Worm (Caenorhabditis elegans): ENCODE data around the gene K11H12.6.

The K11H12.6 gene

ce11 chrIV:670455-670854 is 3.4 kb downstream of the K11H12.6 start, which contains the start of gene K11H12.11:
Gene K11H12.11 (minus strand): TSS chrIV:670555.
- no peak for TF ChIP-seq T23F11.4 (GFP tag; optimal IDR thresholded peaks at IDR 0.05)
- no peak for TF ChIP-seq mec-3 (tag; optimal IDR thresholded peaks at IDR 0.05; ENCODE audit: borderline replicate concordance)
- no peak for TF ChIP-seq rnt-1 (tag; optimal IDR thresholded peaks at IDR 0.05)
- no peak for TF ChIP-seq ceh-2 (tag; optimal IDR thresholded peaks at IDR 0.05)
- TF ChIP-seq gmeb-2 (tag; optimal IDR thresholded peaks at IDR 0.05), result no peak
- TF ChIP-seq nhr-232 (tag; optimal IDR thresholded peaks at IDR 0.05), result no peak
- no peak for TF ChIP-seq ref-2 (tag; optimal IDR thresholded peaks at IDR 0.05)
- TF ChIP-seq ttx-3 (tag; optimal IDR thresholded peaks at IDR 0.05), result no peak

ce11 chrIV:673313-673712 is 6.2 kb downstream of the K11H12.6 start, which contains the start of gene K11H12.3:
Gene K11H12.3 (minus strand): TSS chrIV:673480.
- TF ChIP-seq unc-55 (GFP tag; optimal IDR thresholded peaks at IDR 0.05), result no peak
- no peak for TF ChIP-seq npax-4 (tag; optimal IDR thresholded peaks at IDR 0.05)
- TF ChIP-seq ceh-22 (tag; optimal IDR thresholded peaks at IDR 0.05), result no peak
- TF ChIP-seq pha-4 (tag; optimal IDR thresholded peaks at IDR 0.05), result no peak
- no peak for TF ChIP-seq syd-9 (tag; optimal IDR thresholded peaks at IDR 0.05)
- no peak for TF ChIP-seq ztf-16 (tag; optimal IDR thresholded peaks at IDR 0.05)
- no peak for TF ChIP-seq dmd-4 (tag; optimal IDR thresholded peaks at IDR 0.05; ENCODE audit: borderline replicate concordance)
- no peak for TF ChIP-seq ceh-31 (tag; optimal IDR thresholded peaks at IDR 0.05)
- TF ChIP-seq dve-1 (tag; optimal IDR thresholded peaks at IDR 0.05), result no peak
- no peak for TF ChIP-seq K02D7.2 (tag; optimal IDR thresholded peaks at IDR 0.05)
- TF ChIP-seq ahr-1 (tag; optimal IDR thresholded peaks at IDR 0.05), result no peak
- no peak for TF ChIP-seq nfya-1 (tag; optimal IDR thresholded peaks at IDR 0.05)

ce11 chrIV:675471-676159 is 8.5 kb downstream of the K11H12.6 start, which contains the start of the genes K11H12.4 and K11H12.10:
Gene K11H12.4 (minus strand): TSS chrIV:675883.
Gene K11H12.10 (plus strand): TSS chrIV:676075.
- TF ChIP-seq Y22D7AL.16 (tag; optimal IDR thresholded peaks at IDR 0.05), result no peak
- TF ChIP-seq ceh-45 (GFP tag; IDR thresholded peaks at IDR 0.05), result no peak
- TF ChIP-seq ceh-2 (tag; optimal IDR thresholded peaks at IDR 0.05), result no peak

- TF ChIP-seq nhr-232 (tag; optimal IDR thresholded peaks at IDR 0.05) (no peak), pax-1 (tag; optimal IDR thresholded peaks at IDR 0.05) (no peak), mec-3 (tag; optimal IDR thresholded peaks at IDR 0.05; ENCODE audit: borderline replicate concordance) (no peak), hlh-13 (GFP tag; optimal IDR thresholded peaks at IDR 0.05) (no peak), ceh-22 (tag; optimal IDR thresholded peaks at IDR 0.05) (no peak), ceh-31 (tag; optimal IDR thresholded peaks at IDR 0.05) (no peak), ttx-3 (tag; optimal IDR thresholded peaks at IDR 0.05) (no peak), C38D4.7 (GFP tag; optimal IDR thresholded peaks at IDR 0.05) (no peak), pha-2 (tag; optimal IDR thresholded peaks at IDR 0.05) (no peak), ceh-18 (tag; optimal IDR thresholded peaks at IDR 0.05) (no peak)
These were observed 9.2 kb downstream of the K11H12.6 start, which contains the start of gene K11H12.5 for ce11 chrIV:676280-676679. Gene K11H12.5 (plus strand): TSS chrIV:676580.

ce11 chrIV:682726-683340 is 15.7 kb downstream of the K11H12.6 start:
- TF ChIP-seq ceh-14 (tag; optimal IDR thresholded peaks at IDR 0.05) (peak; percentile 75), ztf-16 (tag; optimal IDR thresholded peaks at IDR 0.05) (peak; percentile 76), unc-42 (tag; optimal IDR thresholded peaks at IDR 0.05) (peak; percentile 21), pax-1 (tag; optimal IDR thresholded peaks at IDR 0.05) (no peak), lim-6 (tag; optimal IDR thresholded peaks at IDR 0.05) (peak; percentile 61), ceh-24 (tag; optimal IDR thresholded peaks at IDR 0.05) (no peak), sox-2 (GFP tag; IDR thresholded peaks at IDR 0.05) (no peak), C08G9.2 (tag; optimal IDR thresholded peaks at IDR 0.05) (peak; percentile 69), hlh-8 (tag; optimal IDR thresholded peaks at IDR 0.05) (peak; percentile 25), ceh-30 (tag; optimal IDR thresholded peaks at IDR 0.05) (peak; percentile 51), eyg-1 (tag; optimal IDR thresholded peaks at IDR 0.05) (peak; percentile 34), unc-55 (GFP tag; optimal IDR thresholded peaks at IDR 0.05) (no peak), hlh-6 (tag; optimal IDR thresholded peaks at IDR 0.05) (peak; percentile 82), pha-4 (tag; optimal IDR thresholded peaks at IDR 0.05) (no peak), syd-9 (tag; optimal IDR thresholded peaks at IDR 0.05) (peak; percentile 50), unc-86 (tag; optimal IDR thresholded peaks at IDR 0.05) (peak; percentile 67), ceh-34 (tag; optimal IDR thresholded peaks at IDR 0.05) (peak; percentile 63), nhr-11 (tag; optimal IDR thresholded peaks at IDR 0.05) (no peak), ceh-9 (tag; optimal IDR thresholded peaks at IDR 0.05) (no peak), nfya-1 (tag; optimal IDR thresholded peaks at IDR 0.05) (peak; percentile 32), rnt-1 (tag; optimal IDR thresholded peaks at IDR 0.05) (peak; percentile 65), ceh-19 (GFP tag; optimal IDR thresholded peaks at IDR 0.05) (peak; percentile 64)

Measured in whole organism, late embryonic.